Fruit fly (Drosophila melanogaster) whole organism, embryonic: ENCODE results near the gene CG43062.

Experiments
- Asciz ChIP-seq: fragments of 200-800 bp; sonication (Bioruptor generic); optimal IDR thresholded peaks from 2 replicates; lab custom pipeline; 2017; ENCODE audit warnings: missing biosample characterization, mild to moderate bottlenecking, missing genetic modification characterization, missing genetic modification reagents
- B-H1 ChIP-seq: fragments of 200-800 bp; sonication (Bioruptor generic); IDR thresholded peaks from 3 replicates; pipeline ENCODE4 v1.3.6; 2022; ENCODE audit warnings: missing biosample characterization, missing genetic modification characterization
- BtbVII ChIP-seq: fragments of 200-800 bp; sonication (Bioruptor generic); optimal IDR thresholded peaks from 3 replicates; lab custom pipeline; 2017; ENCODE audit warnings: missing biosample characterization, mild to moderate bottlenecking, missing genetic modification characterization
- CG10654 ChIP-seq: fragments of 200-800 bp; sonication (Bioruptor generic); optimal IDR thresholded peaks from 2 replicates; lab custom pipeline; 2016; ENCODE audit warnings: missing biosample characterization, missing genetic modification characterization
- CG11247 ChIP-seq: fragments of 200-800 bp; sonication (Bioruptor generic); IDR thresholded peaks from 2 replicates; pipeline ENCODE4 v1.3.6; 2022; ENCODE audit warnings: missing biosample characterization, missing genetic modification characterization
- CG11456 ChIP-seq: fragments of 200-800 bp; sonication (Bioruptor generic); IDR thresholded peaks from 3 replicates; pipeline ENCODE4 v1.3.6; 2022; ENCODE audit warnings: missing biosample characterization, missing genetic modification characterization
- CG12104 ChIP-seq: fragments of 200-800 bp; sonication (Bioruptor generic); optimal IDR thresholded peaks from 3 replicates; lab custom pipeline; 2016; ENCODE audit warnings: missing biosample characterization, missing genetic modification characterization
- CG13775 ChIP-seq: fragments of 200-800 bp; sonication (Bioruptor generic); optimal IDR thresholded peaks from 3 replicates; lab custom pipeline; 2017; ENCODE audit warnings: missing biosample characterization, mild to moderate bottlenecking, missing genetic modification characterization
- CG14050 ChIP-seq: fragments of 200-800 bp; sonication (Bioruptor generic); IDR thresholded peaks from 3 replicates; pipeline ENCODE4 v1.3.6; 2022; ENCODE audit warnings: missing biosample characterization, missing genetic modification characterization
- CG17328 ChIP-seq: fragments of 200-800 bp; sonication (Bioruptor generic); IDR thresholded peaks from 2 replicates; pipeline ENCODE4 v1.3.6; 2022; ENCODE audit warnings: missing biosample characterization, missing genetic modification characterization
- CG18476 ChIP-seq: fragments of 200-800 bp; sonication (Bioruptor generic); optimal IDR thresholded peaks from 2 replicates; lab custom pipeline; 2016; ENCODE audit warnings: missing biosample characterization, mild to moderate bottlenecking, missing genetic modification characterization
- CG2129 ChIP-seq: fragments of 200-800 bp; sonication (Bioruptor generic); IDR thresholded peaks from 2 replicates; pipeline ENCODE4 v1.3.6; 2022; ENCODE audit warnings: missing biosample characterization, missing genetic modification characterization; ENCODE audit not compliant: partially characterized antibody
- CG2199 ChIP-seq: fragments of 200-800 bp; sonication (Bioruptor generic); IDR thresholded peaks from 3 replicates; pipeline ENCODE4 v1.3.6; 2022; ENCODE audit warnings: missing biosample characterization, missing genetic modification characterization
- CG31388 ChIP-seq: fragments of 200-800 bp; sonication (Bioruptor generic); optimal IDR thresholded peaks from 2 replicates; lab custom pipeline; 2016; ENCODE audit warnings: missing biosample characterization, missing genetic modification characterization
- CG31441 ChIP-seq: fragments of 200-800 bp; sonication (Bioruptor generic); IDR thresholded peaks from 2 replicates; pipeline ENCODE4 v1.3.6; 2022; ENCODE audit warnings: missing biosample characterization, missing genetic modification characterization
- CG34376 ChIP-seq: fragments of 200-800 bp; sonication (Bioruptor generic); optimal IDR thresholded peaks from 2 replicates; lab custom pipeline; 2018; ENCODE audit warnings: missing biosample characterization, mild to moderate bottlenecking, missing genetic modification characterization
- CG3847 ChIP-seq: fragments of 200-800 bp; sonication (Bioruptor generic); IDR thresholded peaks from 2 replicates; pipeline ENCODE4 v1.3.6; 2022; ENCODE audit warnings: missing biosample characterization, missing genetic modification characterization
- CG3995 ChIP-seq: fragments of 200-800 bp; sonication (Bioruptor generic); optimal IDR thresholded peaks from 3 replicates; lab custom pipeline; 2016; ENCODE audit warnings: missing biosample characterization, missing genetic modification characterization
- CG4360 ChIP-seq: fragments of 200-800 bp; sonication (Bioruptor generic); IDR thresholded peaks from 2 replicates; pipeline ENCODE4 v1.3.6; 2022; ENCODE audit warnings: missing biosample characterization, missing genetic modification characterization
- CG4707 ChIP-seq: fragments of 200-800 bp; sonication (Bioruptor generic); optimal IDR thresholded peaks from 2 replicates; lab custom pipeline; 2018; ENCODE audit warnings: missing biosample characterization, mild to moderate bottlenecking, missing genetic modification characterization, moderate library complexity
- CG4730 ChIP-seq: fragments of 200-800 bp; sonication (Bioruptor generic); IDR thresholded peaks from 2 replicates; pipeline ENCODE4 v1.3.6; 2022; ENCODE audit warnings: missing biosample characterization, missing genetic modification characterization
- CG7786 ChIP-seq: fragments of 200-800 bp; sonication (Bioruptor generic); optimal IDR thresholded peaks from 2 replicates; lab custom pipeline; 2016; ENCODE audit warnings: missing biosample characterization, missing genetic modification characterization
- CTCF ChIP-seq: fragments of 200-800 bp; sonication (Bioruptor generic); optimal IDR thresholded peaks from 2 replicates; lab custom pipeline; 2017; ENCODE audit warnings: missing biosample characterization, mild to moderate bottlenecking, missing genetic modification characterization, moderate library complexity
- CkIIα-i1 ChIP-seq: fragments of 200-800 bp; sonication (Bioruptor generic); IDR thresholded peaks from 2 replicates; pipeline ENCODE4 v1.3.6; 2022; ENCODE audit warnings: missing biosample characterization, missing genetic modification characterization
- Dip2 ChIP-seq: fragments of 200-800 bp; sonication (Bioruptor generic); IDR thresholded peaks from 2 replicates; pipeline ENCODE4 v1.3.6; 2022; ENCODE audit warnings: missing biosample characterization, missing genetic modification characterization
- HHEX ChIP-seq: fragments of 200-800 bp; sonication (Bioruptor generic); optimal IDR thresholded peaks from 3 replicates; lab custom pipeline; 2017; ENCODE audit warnings: missing biosample characterization, mild to moderate bottlenecking, missing genetic modification characterization, missing genetic modification reagents
- Hmr ChIP-seq: fragments of 200-800 bp; sonication (Bioruptor generic); optimal IDR thresholded peaks from 3 replicates; lab custom pipeline; 2017; ENCODE audit warnings: mild to moderate bottlenecking, missing biosample characterization, missing genetic modification reagents, missing genetic modification characterization
- Hr3 ChIP-seq: fragments of 200-800 bp; sonication (Bioruptor generic); optimal IDR thresholded peaks from 3 replicates; lab custom pipeline; 2016; ENCODE audit warnings: missing biosample characterization, missing genetic modification characterization
- Max ChIP-seq: fragments of 200-800 bp; sonication (Bioruptor generic); optimal IDR thresholded peaks from 2 replicates; lab custom pipeline; 2016; ENCODE audit warnings: missing biosample characterization, mild to moderate bottlenecking, missing genetic modification characterization
- Med ChIP-seq: fragments of 200-800 bp; sonication (Bioruptor generic); peaks from one replicate; lab custom pipeline; 2016; ENCODE audit warnings: missing biosample characterization, missing genetic modification characterization, mild to moderate bottlenecking, inconsistent platforms, moderate library complexity
- Nf-YC ChIP-seq: fragments of 200-800 bp; optimal IDR thresholded peaks from 3 replicates; lab custom pipeline; 2019; ENCODE audit warnings: missing biosample characterization, mild to moderate bottlenecking, missing genetic modification characterization, moderate library complexity
- NfI ChIP-seq: fragments of 200-800 bp; sonication (Bioruptor generic); optimal IDR thresholded peaks from 3 replicates; lab custom pipeline; 2018; ENCODE audit warnings: missing biosample characterization, mild to moderate bottlenecking, missing genetic modification characterization, moderate library complexity
- Oli ChIP-seq: fragments of 200-800 bp; sonication (Bioruptor generic); optimal IDR thresholded peaks from 2 replicates; lab custom pipeline; 2018; ENCODE audit warnings: missing biosample characterization, mild to moderate bottlenecking, missing genetic modification characterization, moderate library complexity
- PHDP ChIP-seq: fragments of 200-800 bp; sonication (Bioruptor generic); optimal IDR thresholded peaks from 3 replicates; lab custom pipeline; 2018; ENCODE audit warnings: missing biosample characterization, mild to moderate bottlenecking, missing genetic modification characterization, moderate library complexity
- Trl ChIP-seq, 3 experiments: fragments of >200 bp in 2 of 3; fragments of 200-800 bp in 1 of 3; sonication (Bioruptor generic) in 1 of 3; optimal IDR thresholded peaks; 2 replicates in 1 of 3; 3 replicates in 2 of 3; lab custom pipeline; 2016 to 2017; ENCODE audit warnings: missing biosample characterization in 1 of 3, missing genetic modification characterization in 1 of 3
- al ChIP-seq: fragments of 200-800 bp; sonication (Bioruptor generic); IDR thresholded peaks from 2 replicates; pipeline ENCODE4 v1.3.6; 2022; ENCODE audit warnings: missing biosample characterization, missing genetic modification characterization
- ara ChIP-seq: fragments of 200-800 bp; sonication (Bioruptor generic); IDR thresholded peaks from 2 replicates; pipeline ENCODE4 v1.3.6; 2022; ENCODE audit warnings: missing biosample characterization, missing genetic modification characterization
- ase ChIP-seq: fragments of 200-800 bp; sonication (Bioruptor generic); IDR thresholded peaks from 3 replicates; pipeline ENCODE4 v1.3.6; 2022; ENCODE audit warnings: missing biosample characterization, missing genetic modification characterization
- cad ChIP-seq: fragments of >200 bp; optimal IDR thresholded peaks from 2 replicates; lab custom pipeline; 2017; ENCODE audit warnings: missing biosample characterization, missing genetic modification characterization
- danr ChIP-seq: fragments of 200-800 bp; sonication (Bioruptor generic); IDR thresholded peaks from 2 replicates; pipeline ENCODE4 v1.3.6; 2022; ENCODE audit warnings: missing biosample characterization, missing genetic modification characterization
- dpn ChIP-seq, 2 experiments: fragments of 200-800 bp; sonication (Bioruptor generic); optimal IDR thresholded peaks; 3 replicates each; lab custom pipeline; 2016; ENCODE audit warnings: missing biosample characterization in 2 of 2, missing genetic modification characterization in 2 of 2
- esg ChIP-seq: fragments of 200-800 bp; sonication (Bioruptor generic); conservative IDR thresholded peaks from 2 replicates; pipeline ENCODE4 v1.3.6; 2022; ENCODE audit warnings: missing biosample characterization, missing genetic modification characterization
- gcm2 ChIP-seq: fragments of 200-800 bp; sonication (Bioruptor generic); optimal IDR thresholded peaks from 2 replicates; lab custom pipeline; 2016; ENCODE audit warnings: missing biosample characterization, missing genetic modification characterization
- her ChIP-seq: fragments of 200-800 bp; sonication (Bioruptor generic); optimal IDR thresholded peaks from 2 replicates; lab custom pipeline; 2016; ENCODE audit warnings: missing biosample characterization, missing genetic modification characterization
- kni ChIP-seq: fragments of 200-800 bp; sonication (Bioruptor generic); optimal IDR thresholded peaks from 3 replicates; lab custom pipeline; 2017; ENCODE audit warnings: mild to moderate bottlenecking, missing biosample characterization, missing genetic modification reagents, missing genetic modification characterization
- pfk ChIP-seq: fragments of 200-800 bp; sonication (Bioruptor generic); optimal IDR thresholded peaks from 2 replicates; lab custom pipeline; 2018; ENCODE audit warnings: missing biosample characterization, mild to moderate bottlenecking, missing genetic modification characterization, moderate library complexity
- scrt ChIP-seq: fragments of 200-800 bp; sonication (Bioruptor generic); optimal IDR thresholded peaks from 2 replicates; lab custom pipeline; 2018; ENCODE audit warnings: missing biosample characterization, mild to moderate bottlenecking, missing genetic modification characterization, moderate library complexity
- sens ChIP-seq: fragments of 200-800 bp; sonication (Bioruptor generic); peaks from one replicate; lab custom pipeline; 2016; ENCODE audit warnings: missing biosample characterization, missing genetic modification characterization
- sr ChIP-seq: fragments of 200-800 bp; sonication (Bioruptor generic); IDR thresholded peaks from 3 replicates; pipeline ENCODE4 v1.3.6; 2022; ENCODE audit warnings: missing biosample characterization, missing genetic modification characterization
- vvl ChIP-seq: fragments of 200-800 bp; sonication (Bioruptor generic); IDR thresholded peaks from 2 replicates; pipeline ENCODE4 v1.3.6; 2022; ENCODE audit warnings: missing biosample characterization, missing genetic modification characterization
- zen ChIP-seq: fragments of 200-800 bp; sonication (Bioruptor generic); optimal IDR thresholded peaks from 3 replicates; lab custom pipeline; 2018; ENCODE audit warnings: missing biosample characterization, mild to moderate bottlenecking, missing genetic modification characterization, moderate library complexity

CG43062 gene

DNA sequence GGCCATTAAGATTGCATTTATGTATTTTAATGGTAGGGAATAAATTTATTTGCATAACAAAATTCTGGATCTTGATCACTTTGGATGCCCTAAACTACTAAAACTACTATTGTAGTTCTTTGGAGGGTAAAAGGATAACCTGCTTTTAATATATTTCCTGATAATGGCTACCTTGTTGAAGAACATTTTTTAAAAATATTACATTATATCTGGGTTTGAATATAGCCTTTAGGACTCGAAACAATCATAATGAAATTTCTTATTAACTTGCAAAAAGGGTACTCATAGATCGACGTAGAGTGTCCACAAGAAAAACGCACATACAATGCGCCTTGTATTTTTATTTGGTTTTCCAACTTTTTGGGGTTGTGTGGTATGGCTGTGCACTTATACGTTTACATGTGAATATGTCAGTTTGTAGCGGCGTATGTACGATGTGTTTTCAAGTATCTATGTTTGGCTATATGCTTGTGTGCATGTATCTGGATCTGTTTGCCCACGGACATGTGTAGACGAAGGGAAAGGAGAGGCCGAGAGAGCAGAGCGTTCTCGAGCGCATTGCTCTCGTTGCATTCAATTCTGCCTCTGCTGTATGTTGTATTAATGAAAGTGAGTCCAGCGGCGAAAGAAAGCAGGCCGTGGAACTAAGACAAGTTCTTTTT lies 29.4 kb downstream of the CG43062 start (continued):
- TF ChIP-seq cad (no peak), CG2129 (GFP tag; lab: Robert Waterston, UW) (no peak), CG34376 (GFP tag; lab: Kevin White, UChicago) (no peak), Hr3 (GFP tag; lab: Kevin White, UChicago) (peak; percentile 79), Asciz (peak; percentile 62), danr (GFP tag; lab: Robert Waterston, UW) (no peak), kni (GFP tag; lab: Kevin White, UChicago) (peak; percentile 98), PHDP (peak; percentile 63), CG12104 (GFP tag; lab: Kevin White, UChicago) (peak; percentile 63), CG18476 (GFP tag; lab: Kevin White, UChicago) (peak; percentile 78), CkIIα-i1 (GFP tag; lab: Robert Waterston, UW) (no peak), al (GFP tag; lab: Robert Waterston, UW) (no peak), CG13775 (GFP tag; lab: Kevin White, UChicago) (peak; percentile 76), Max (GFP tag; lab: Kevin White, UChicago) (peak; percentile 72), zen (tag; lab: Kevin White, UChicago) (peak; percentile 70), CG11247 (no peak), NfI (peak; percentile 65), BtbVII (peak; percentile 49), sens (GFP tag; lab: Kevin White, UChicago) (peak; percentile 98), ase (GFP tag; lab: Robert Waterston, UW) (peak; percentile 20; the same call in 1 of the 3 replicates), Med (GFP tag; lab: Kevin White, UChicago) (peak; percentile 87), CG2199 (peak; percentile 68; the same call in 2 of the 3 replicates), her (no peak), sr (GFP tag; lab: Robert Waterston, UW) (no peak), dpn (GFP tag; optimal IDR thresholded peaks at IDR 0.05; lab: Kevin White, UChicago) (peak; percentile 19 to 66), Oli (tag; lab: Kevin White, UChicago) (peak; percentile 88), scrt (GFP tag; lab: Kevin White, UChicago) (peak; percentile 52), CG4730 (GFP tag; lab: Robert Waterston, UW) (no peak), B-H1 (GFP tag; lab: Robert Waterston, UW) (no peak; the same call in 2 of the 3 replicates), Trl (optimal IDR thresholded peaks at IDR 0.05; lab: Kevin White, UChicago) (peak in 1 of 2 experiments; percentile 91), Trl (GFP tag; optimal IDR thresholded peaks at IDR 0.05; lab: Kevin White, UChicago) (peak; percentile 63), pfk (GFP tag; lab: Kevin White, UChicago) (peak; percentile 50), Dip2 (GFP tag; lab: Robert Waterston, UW) (no peak), CG17328 (GFP tag; lab: Robert Waterston, UW) (peak; percentile 75), CG31388 (peak; percentile 63), ara (GFP tag; lab: Robert Waterston, UW) (peak; percentile 70), CG10654 (GFP tag; lab: Kevin White, UChicago) (peak; percentile 64), CG3847 (GFP tag; lab: Robert Waterston, UW) (no peak), CG11456 (GFP tag; lab: Robert Waterston, UW) (no peak), vvl (peak; percentile 75; the same call in 1 of the 2 replicates), CG3995 (GFP tag; lab: Kevin White, UChicago) (no peak), gcm2 (GFP tag; lab: Kevin White, UChicago) (peak; percentile 3), Nf-YC (tag; lab: Kevin White, UChicago) (no peak), CG7786 (GFP tag; lab: Kevin White, UChicago) (peak; percentile 49), CTCF (GFP tag; lab: Kevin White, UChicago) (no peak), CG4360 (GFP tag; lab: Robert Waterston, UW) (no peak), HHEX (GFP tag; lab: Kevin White, UChicago) (peak; percentile 18), CG31441 (GFP tag; lab: Robert Waterston, UW) (peak; percentile 72; the same call in 1 of the 2 replicates), Hmr (GFP tag; lab: Kevin White, UChicago) (no peak), CG4707 (GFP tag; lab: Kevin White, UChicago) (peak; percentile 55), esg (GFP tag; lab: Robert Waterston, UW) (peak; percentile 28; the same call in 1 of the 2 replicates), CG14050 (GFP tag; lab: Robert Waterston, UW) (peak; percentile 34; the same call in 1 of the 3 replicates)
